Fruit fly (Drosophila melanogaster): ENCODE data around the gene rgn.

- TF ChIP-seq cic (GFP tag; optimal IDR thresholded peaks at IDR 0.05) = peak; percentile 18
- TF ChIP-seq Crg-1 (GFP tag; optimal IDR thresholded peaks at IDR 0.05) = no peak
- TF ChIP-seq CG5204 (GFP tag; optimal IDR thresholded peaks at IDR 0.05) = no peak
Observed at dm6 chr3L:21348983-21349432, 33.3 kb upstream of the rgn start, which contains the start of gene ebd2.
